Fruit fly (Drosophila melanogaster) whole organism, embryonic: ENCODE measurements around the gene RhoGAP100F.

ENCODE experiments used
- CG2889 ChIP-seq: fragments of 200-800 bp; sonication (Bioruptor generic); IDR thresholded peaks from 3 replicates; pipeline ENCODE4 v1.3.6; 2022; ENCODE audit warnings: missing biosample characterization, missing genetic modification characterization
- CG30403 ChIP-seq: fragments of 200-800 bp; sonication (Bioruptor generic); optimal IDR thresholded peaks from 3 replicates; lab custom pipeline; 2016; ENCODE audit warnings: missing biosample characterization, missing genetic modification characterization
- CG6175 ChIP-seq: fragments of 200-800 bp; sonication (Bioruptor generic); IDR thresholded peaks from 3 replicates; pipeline ENCODE4 v1.3.6; 2022; ENCODE audit warnings: missing biosample characterization, missing genetic modification characterization
- Dip2 ChIP-seq: fragments of 200-800 bp; sonication (Bioruptor generic); IDR thresholded peaks from 2 replicates; pipeline ENCODE4 v1.3.6; 2022; ENCODE audit warnings: missing biosample characterization, missing genetic modification characterization
- dati ChIP-seq: fragments of 200-800 bp; sonication (Bioruptor generic); IDR thresholded peaks from 2 replicates; pipeline ENCODE4 v1.3.6; 2022; ENCODE audit warnings: missing biosample characterization, missing genetic modification characterization
- gcm ChIP-seq: fragments of 200-800 bp; sonication (Bioruptor generic); optimal IDR thresholded peaks from 2 replicates; lab custom pipeline; 2019; ENCODE audit warnings: missing biosample characterization, mild to moderate bottlenecking, missing genetic modification characterization, moderate library complexity
- h ChIP-seq: fragments of >200 bp; optimal IDR thresholded peaks from 2 replicates; lab custom pipeline; 2017
- so ChIP-seq: fragments of 200-800 bp; sonication (Bioruptor generic); IDR thresholded peaks from 3 replicates; pipeline ENCODE4 v1.3.6; 2022; ENCODE audit warnings: missing biosample characterization, missing genetic modification characterization
- twi ChIP-seq: fragments of 200-800 bp; optimal IDR thresholded peaks from 2 replicates; lab custom pipeline; 2019; ENCODE audit warnings: missing biosample characterization, mild to moderate bottlenecking, missing genetic modification characterization, moderate library complexity
- usp ChIP-seq: fragments of >200 bp; optimal IDR thresholded peaks from 2 replicates; lab custom pipeline; 2017; ENCODE audit warnings: missing biosample characterization, missing genetic modification characterization

DNA sequence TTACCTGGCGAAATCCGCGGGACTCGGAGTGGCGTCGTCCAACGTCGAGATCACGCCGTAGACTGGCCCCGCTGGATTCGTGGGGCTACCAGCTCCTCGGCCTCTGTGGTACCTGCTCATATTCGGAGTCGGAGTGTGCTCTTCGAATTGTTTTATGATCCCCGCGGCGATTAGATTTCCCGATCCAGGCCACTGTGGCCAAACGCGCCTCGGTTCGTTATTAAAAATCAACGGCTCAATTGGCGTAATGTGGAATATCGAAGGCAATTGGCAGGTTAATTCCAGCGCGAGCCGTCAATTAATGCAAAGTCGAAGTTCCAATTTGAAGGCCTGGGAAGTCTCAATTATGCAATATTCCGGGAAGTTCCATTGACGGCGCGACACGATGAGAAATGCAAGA is 2.8 kb upstream of the RhoGAP100F start:
- TF ChIP-seq gcm (GFP tag; lab: Kevin White, UChicago) (no peak), CG2889 (GFP tag; lab: Robert Waterston, UW) (no peak), CG30403 (GFP tag; lab: Kevin White, UChicago) (no peak), usp (GFP tag; lab: Kevin White, UChicago) (no peak), CG6175 (GFP tag; lab: Robert Waterston, UW) (no peak), h (lab: Kevin White, UChicago) (no peak), dati (GFP tag; lab: Robert Waterston, UW) (no peak), so (GFP tag; lab: Robert Waterston, UW) (no peak), Dip2 (GFP tag; lab: Robert Waterston, UW) (no peak), twi (tag; lab: Kevin White, UChicago) (no peak)
